Worm (Caenorhabditis elegans) whole organism, L3 larva: Measurements from ENCODE around the gene srbc-83.

Experiments used
- ZK546.5 ChIP-seq: sonication (generic microtip); optimal IDR thresholded peaks from 2 replicates; lab custom pipeline; 2017; ENCODE audit warnings: missing biosample characterization, missing genetic modification characterization
- aly-2 ChIP-seq: fragments of 150-350 bp; optimal IDR thresholded peaks from 2 replicates; lab custom pipeline; 2014; ENCODE audit warnings: missing biosample characterization, missing genetic modification characterization
- ceh-28 ChIP-seq: fragments of 150-350 bp; optimal IDR thresholded peaks from 2 replicates; lab custom pipeline; 2014; ENCODE audit warnings: missing biosample characterization, missing genetic modification reagents, missing genetic modification characterization
- ceh-9 ChIP-seq: sonication (generic microtip); optimal IDR thresholded peaks from 2 replicates; lab custom pipeline; 2018; ENCODE audit warnings: missing biosample characterization, missing genetic modification characterization
- fkh-10 ChIP-seq: sonication (generic microtip); optimal IDR thresholded peaks from 2 replicates; lab custom pipeline; 2017; ENCODE audit warnings: missing biosample characterization, missing genetic modification reagents, missing genetic modification characterization
- mdl-1 ChIP-seq: fragments of 150-350 bp; optimal IDR thresholded peaks from 2 replicates; lab custom pipeline; 2014; ENCODE audit warnings: missing biosample characterization, missing genetic modification characterization
- nhr-11 ChIP-seq: fragments of 150-350 bp; optimal IDR thresholded peaks from 2 replicates; lab custom pipeline; 2014; ENCODE audit warnings: missing biosample characterization, missing genetic modification characterization
- nhr-77 ChIP-seq: fragments of 150-350 bp; optimal IDR thresholded peaks from 2 replicates; lab custom pipeline; 2014; ENCODE audit warnings: missing biosample characterization, missing genetic modification characterization
- pha-4 ChIP-seq: fragments of 150-350 bp; optimal IDR thresholded peaks from 2 replicates; lab custom pipeline; 2014; ENCODE audit warnings: missing biosample characterization, missing genetic modification reagents, missing genetic modification characterization
- snpc-4 ChIP-seq: fragments of 150-350 bp; optimal IDR thresholded peaks from 2 replicates; lab custom pipeline; 2014; ENCODE audit warnings: missing biosample characterization, missing genetic modification characterization
- unc-39 ChIP-seq: sonication (generic microtip); optimal IDR thresholded peaks from 4 replicates; lab custom pipeline; 2017; ENCODE audit warnings: missing biosample characterization, missing genetic modification characterization
- unc-62 ChIP-seq: fragments of 150-350 bp; sonication (generic microtip); optimal IDR thresholded peaks from 4 replicates; lab custom pipeline; 2014; ENCODE audit warnings: missing biosample characterization, missing genetic modification reagents, missing genetic modification characterization
- zag-1 ChIP-seq: fragments of 150-350 bp; optimal IDR thresholded peaks from 2 replicates; lab custom pipeline; 2014; ENCODE audit warnings: missing biosample characterization, missing genetic modification characterization
- ztf-11 ChIP-seq: fragments of 150-350 bp; optimal IDR thresholded peaks from 2 replicates; lab custom pipeline; 2014; ENCODE audit warnings: missing biosample characterization, missing genetic modification characterization

ce11 chrV:16297070-16297469 lies at the start of gene srbc-83:
- TF ChIP-seq pha-4 (tag; lab: Kevin White, UChicago): no peak
- no peak for TF ChIP-seq mdl-1
- TF ChIP-seq ceh-28 (tag; lab: Kevin White, UChicago): no peak
- no peak for TF ChIP-seq ceh-9 (tag; lab: Kevin White, UChicago)
- no peak for TF ChIP-seq ZK546.5
- TF ChIP-seq ztf-11 (tag; lab: Kevin White, UChicago): no peak
- no peak for TF ChIP-seq unc-39 (tag; lab: Kevin White, UChicago)
- TF ChIP-seq nhr-77 (tag; lab: Kevin White, UChicago): no peak
- no peak for TF ChIP-seq fkh-10 (GFP tag; lab: Kevin White, UChicago)
- TF ChIP-seq zag-1: no peak
- no peak for TF ChIP-seq snpc-4 (tag; lab: Kevin White, UChicago)
- TF ChIP-seq nhr-11: no peak
- TF ChIP-seq aly-2 (tag; lab: Kevin White, UChicago): no peak
- TF ChIP-seq unc-62: no peak
